Worm (Caenorhabditis elegans) whole organism, L4 larva: Measurements from ENCODE around the gene ZC53.1.

Source experiments
- ceh-44 ChIP-seq: fragments of 200-800 bp; sonication (Bioruptor generic); IDR thresholded peaks from 2 replicates; pipeline ENCODE4 v1.3.6; 2022; ENCODE audit warnings: missing genetic modification reagents, missing genetic modification characterization, missing compliant biosample characterization
- ceh-62 ChIP-seq: sonication (generic microtip); optimal IDR thresholded peaks from 2 replicates; lab custom pipeline; 2017; ENCODE audit warnings: missing biosample characterization, missing genetic modification characterization
- daf-8 ChIP-seq: fragments of 200-800 bp; sonication (Bioruptor generic); IDR thresholded peaks from 2 replicates; pipeline ENCODE4 v1.3.6; 2022; ENCODE audit warnings: missing genetic modification characterization, missing compliant biosample characterization
- lin-1 ChIP-seq: fragments of 200-800 bp; sonication (Bioruptor generic); IDR thresholded peaks from 2 replicates; pipeline ENCODE4 v1.3.6; 2022; ENCODE audit warnings: missing genetic modification reagents, missing genetic modification characterization, missing compliant biosample characterization
- nhr-28 ChIP-seq: fragments of 150-350 bp; optimal IDR thresholded peaks from 2 replicates; lab custom pipeline; 2014; ENCODE audit warnings: missing biosample characterization, missing genetic modification characterization
- nhr-77 ChIP-seq: fragments of 150-350 bp; optimal IDR thresholded peaks from 2 replicates; lab custom pipeline; 2014; ENCODE audit warnings: missing biosample characterization, missing genetic modification characterization
- spr-3 ChIP-seq: fragments of 200-800 bp; sonication (Bioruptor generic); optimal IDR thresholded peaks from 2 replicates; lab custom pipeline; 2018; ENCODE audit warnings: mild to moderate bottlenecking, missing genetic modification characterization, missing compliant biosample characterization
- vab-7 ChIP-seq: fragments of 200-800 bp; sonication (Bioruptor generic); IDR thresholded peaks from 2 replicates; pipeline ENCODE4 v1.3.6; 2022; ENCODE audit warnings: missing genetic modification reagents, missing genetic modification characterization, missing compliant biosample characterization

DNA sequence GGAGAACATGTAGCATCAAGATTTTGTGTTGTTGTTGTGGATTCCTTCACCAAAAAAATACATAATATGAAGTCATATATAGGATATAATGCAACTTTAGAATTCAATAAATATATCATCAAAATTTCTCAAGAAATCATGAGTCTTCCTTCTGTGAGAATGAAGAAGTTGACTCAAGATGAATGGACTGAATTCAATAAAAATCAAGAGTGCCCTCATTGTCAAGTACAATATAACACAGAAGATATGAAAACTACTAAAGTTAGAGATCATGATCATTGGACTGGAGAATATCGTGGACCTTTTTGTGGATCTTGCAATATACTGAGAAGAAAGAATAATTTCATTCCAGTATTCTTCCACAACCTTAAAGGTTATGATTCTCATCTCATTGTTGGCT is 22.3 kb upstream of the ZC53.1 start:
- TF ChIP-seq ceh-62 (tag; lab: Kevin White, UChicago) (no peak), vab-7 (GFP tag; lab: Robert Waterston, UW) (no peak), ceh-44 (GFP tag; lab: Robert Waterston, UW) (no peak), nhr-77 (tag; lab: Kevin White, UChicago) (no peak), nhr-28 (no peak), lin-1 (no peak), spr-3 (no peak), daf-8 (GFP tag; lab: Robert Waterston, UW) (no peak)
